Fruit fly (Drosophila melanogaster) whole organism, embryonic: ENCODE data around the gene CG3662.

Experiments used
- Asciz ChIP-seq: fragments of 200-800 bp; sonication (Bioruptor generic); optimal IDR thresholded peaks from 2 replicates; lab custom pipeline; 2017; ENCODE audit warnings: missing biosample characterization, mild to moderate bottlenecking, missing genetic modification characterization, missing genetic modification reagents
- B-H2 ChIP-seq: fragments of 200-800 bp; sonication (Bioruptor generic); optimal IDR thresholded peaks from 2 replicates; lab custom pipeline; 2018; ENCODE audit warnings: missing biosample characterization, mild to moderate bottlenecking, missing genetic modification characterization
- Bgb ChIP-seq: fragments of 200-800 bp; sonication (Bioruptor generic); IDR thresholded peaks from 2 replicates; pipeline ENCODE4 v1.3.6; 2022; ENCODE audit warnings: missing biosample characterization, missing genetic modification characterization; ENCODE audit not compliant: partially characterized antibody
- CG11093 ChIP-seq: fragments of 200-800 bp; sonication (Bioruptor generic); IDR thresholded peaks from 3 replicates; pipeline ENCODE4 v1.3.6; 2022; ENCODE audit warnings: missing biosample characterization, missing genetic modification characterization
- CG12236 ChIP-seq: fragments of 200-800 bp; sonication (Bioruptor generic); optimal IDR thresholded peaks from 2 replicates; lab custom pipeline; 2016; ENCODE audit warnings: missing biosample characterization, missing genetic modification characterization
- CG16815 ChIP-seq: fragments of 200-800 bp; sonication (Bioruptor generic); optimal IDR thresholded peaks from 3 replicates; lab custom pipeline; 2017; ENCODE audit warnings: missing biosample characterization, mild to moderate bottlenecking, missing genetic modification characterization
- CG17186 ChIP-seq: fragments of 200-800 bp; sonication (Bioruptor generic); optimal IDR thresholded peaks from 3 replicates; lab custom pipeline; 2017; ENCODE audit warnings: missing biosample characterization, missing genetic modification reagents, missing genetic modification characterization
- CG17802 ChIP-seq: fragments of 200-800 bp; sonication (Bioruptor generic); optimal IDR thresholded peaks from 2 replicates; lab custom pipeline; 2018; ENCODE audit warnings: missing biosample characterization, mild to moderate bottlenecking, missing genetic modification characterization, moderate library complexity
- CG30020 ChIP-seq: fragments of 200-800 bp; optimal IDR thresholded peaks from 2 replicates; lab custom pipeline; 2019; ENCODE audit warnings: missing biosample characterization, mild to moderate bottlenecking, missing genetic modification characterization, moderate library complexity
- CG3065 ChIP-seq: fragments of 200-800 bp; sonication (Bioruptor generic); optimal IDR thresholded peaks from 2 replicates; lab custom pipeline; 2016; ENCODE audit warnings: missing biosample characterization, missing genetic modification characterization
- CG3163 ChIP-seq: fragments of 200-800 bp; sonication (Bioruptor generic); optimal IDR thresholded peaks from 3 replicates; lab custom pipeline; 2016; ENCODE audit warnings: missing biosample characterization, missing genetic modification characterization
- CG34422 ChIP-seq: fragments of 200-800 bp; sonication (Bioruptor generic); IDR thresholded peaks from 3 replicates; pipeline ENCODE4 v1.3.6; 2022; ENCODE audit warnings: missing biosample characterization, missing genetic modification characterization
- CG6689 ChIP-seq: fragments of 200-800 bp; sonication (Bioruptor generic); IDR thresholded peaks from 2 replicates; pipeline ENCODE4 v1.3.6; 2022; ENCODE audit warnings: missing biosample characterization, missing genetic modification characterization
- CG6791 ChIP-seq: fragments of 200-800 bp; sonication (Bioruptor generic); IDR thresholded peaks from 3 replicates; pipeline ENCODE4 v1.3.6; 2022; ENCODE audit warnings: missing biosample characterization, missing genetic modification characterization; ENCODE audit not compliant: partially characterized antibody
- CG7372 ChIP-seq: fragments of 200-800 bp; sonication (Bioruptor generic); IDR thresholded peaks from 2 replicates; pipeline ENCODE4 v1.3.6; 2022; ENCODE audit warnings: missing biosample characterization, missing genetic modification characterization
- CG9932 ChIP-seq: fragments of 200-800 bp; sonication (Bioruptor generic); IDR thresholded peaks from 2 replicates; pipeline ENCODE4 v1.3.6; 2022; ENCODE audit warnings: missing biosample characterization, missing genetic modification characterization
- Dbx ChIP-seq: fragments of 200-800 bp; sonication (Bioruptor generic); IDR thresholded peaks from 3 replicates; pipeline ENCODE4 v1.3.6; 2022; ENCODE audit warnings: missing biosample characterization, missing genetic modification characterization
- Dip2 ChIP-seq: fragments of 200-800 bp; sonication (Bioruptor generic); IDR thresholded peaks from 2 replicates; pipeline ENCODE4 v1.3.6; 2022; ENCODE audit warnings: missing biosample characterization, missing genetic modification characterization
- Doc3 ChIP-seq: fragments of 200-800 bp; sonication (Bioruptor generic); IDR thresholded peaks from 3 replicates; pipeline ENCODE4 v1.3.6; 2022; ENCODE audit warnings: missing biosample characterization, missing genetic modification characterization; ENCODE audit not compliant: partially characterized antibody
- H15 ChIP-seq: fragments of 200-800 bp; sonication (Bioruptor generic); IDR thresholded peaks from 3 replicates; pipeline ENCODE4 v1.3.6; 2022; ENCODE audit warnings: missing biosample characterization, missing genetic modification characterization
- HmgD ChIP-seq: fragments of 200-800 bp; sonication (Bioruptor generic); optimal IDR thresholded peaks from 3 replicates; lab custom pipeline; 2016; ENCODE audit warnings: missing biosample characterization, missing genetic modification characterization
- MTF-1 ChIP-seq: fragments of 200-800 bp; sonication (Bioruptor generic); optimal IDR thresholded peaks from 2 replicates; lab custom pipeline; 2018; ENCODE audit warnings: missing biosample characterization, mild to moderate bottlenecking, missing genetic modification characterization, borderline replicate concordance
- Med ChIP-seq: fragments of 200-800 bp; sonication (Bioruptor generic); peaks from one replicate; lab custom pipeline; 2016; ENCODE audit warnings: missing biosample characterization, missing genetic modification characterization, mild to moderate bottlenecking, inconsistent platforms, moderate library complexity
- Meics ChIP-seq: fragments of 200-800 bp; sonication (Bioruptor generic); optimal IDR thresholded peaks from 2 replicates; lab custom pipeline; 2017; ENCODE audit warnings: missing biosample characterization, mild to moderate bottlenecking, missing genetic modification characterization
- Mrtf ChIP-seq: fragments of 200-800 bp; sonication (Bioruptor generic); IDR thresholded peaks from 3 replicates; pipeline ENCODE4 v1.3.6; 2022; ENCODE audit warnings: missing biosample characterization, missing genetic modification characterization
- Neu2 ChIP-seq: fragments of 200-800 bp; sonication (Bioruptor generic); optimal IDR thresholded peaks from 3 replicates; lab custom pipeline; 2016; ENCODE audit warnings: missing biosample characterization, missing genetic modification characterization, borderline replicate concordance
- Pdp1 ChIP-seq, 2 experiments: fragments of 200-800 bp; sonication (Bioruptor generic); optimal IDR thresholded peaks; 3 replicates each; lab custom pipeline; 2016; ENCODE audit warnings: missing biosample characterization in 2 of 2, missing genetic modification characterization in 2 of 2, mild to moderate bottlenecking in 1 of 2, moderate library complexity in 1 of 2
- Sin3A ChIP-seq: fragments of >200 bp; optimal IDR thresholded peaks from 2 replicates; lab custom pipeline; 2018
- Six4 ChIP-seq: fragments of 200-800 bp; sonication (Bioruptor generic); optimal IDR thresholded peaks from 2 replicates; lab custom pipeline; 2016; ENCODE audit warnings: missing biosample characterization, missing genetic modification characterization
- Sry-δ ChIP-seq: fragments of 200-800 bp; sonication (Bioruptor generic); optimal IDR thresholded peaks from 2 replicates; lab custom pipeline; 2016; ENCODE audit warnings: missing biosample characterization, missing genetic modification characterization
- ac ChIP-seq: fragments of 200-800 bp; sonication (Bioruptor generic); optimal IDR thresholded peaks from 3 replicates; lab custom pipeline; 2017; ENCODE audit warnings: missing biosample characterization, mild to moderate bottlenecking, missing genetic modification characterization
- ap ChIP-seq: fragments of 200-800 bp; sonication (Bioruptor generic); IDR thresholded peaks from 2 replicates; pipeline ENCODE4 v1.3.6; 2022; ENCODE audit warnings: missing biosample characterization, missing genetic modification characterization
- bsh ChIP-seq, 2 experiments: fragments of 200-800 bp; sonication (Bioruptor generic); optimal IDR thresholded peaks; 2 replicates each; lab custom pipeline; 2017 to 2018; ENCODE audit warnings: mild to moderate bottlenecking in 2 of 2, missing biosample characterization in 2 of 2, missing genetic modification characterization in 2 of 2, moderate library complexity in 1 of 2
- chif ChIP-seq, 2 experiments: fragments of 200-800 bp; sonication (Bioruptor generic); optimal IDR thresholded peaks; 3 replicates each; lab custom pipeline; 2016; ENCODE audit warnings: missing biosample characterization in 2 of 2, missing genetic modification characterization in 2 of 2
- corto ChIP-seq: fragments of 200-800 bp; sonication (Bioruptor generic); optimal IDR thresholded peaks from 2 replicates; lab custom pipeline; 2016; ENCODE audit warnings: missing biosample characterization, mild to moderate bottlenecking, missing genetic modification characterization, moderate library complexity
- dpn ChIP-seq, 2 experiments: fragments of 200-800 bp; sonication (Bioruptor generic); optimal IDR thresholded peaks; 3 replicates each; lab custom pipeline; 2016; ENCODE audit warnings: missing biosample characterization in 2 of 2, missing genetic modification characterization in 2 of 2
- ftz-f1 ChIP-seq: fragments of 200-800 bp; sonication (Bioruptor generic); optimal IDR thresholded peaks from 2 replicates; lab custom pipeline; 2016; ENCODE audit warnings: missing biosample characterization, missing genetic modification characterization
- h ChIP-seq: fragments of >200 bp; optimal IDR thresholded peaks from 2 replicates; lab custom pipeline; 2017
- jing ChIP-seq: fragments of 200-800 bp; sonication (Bioruptor generic); optimal IDR thresholded peaks from 2 replicates; lab custom pipeline; 2018; ENCODE audit warnings: missing biosample characterization, mild to moderate bottlenecking, missing genetic modification characterization
- lbe ChIP-seq: fragments of 200-800 bp; sonication (Bioruptor generic); optimal IDR thresholded peaks from 2 replicates; lab custom pipeline; 2016; ENCODE audit warnings: missing biosample characterization, mild to moderate bottlenecking, missing genetic modification characterization
- lov ChIP-seq, 2 experiments: fragments of 200-800 bp in 1 of 2; fragments of >200 bp in 1 of 2; sonication (Bioruptor generic) in 1 of 2; IDR thresholded peaks in 1 of 2; optimal IDR thresholded peaks in 1 of 2; 2 replicates in 1 of 2; 3 replicates in 1 of 2; pipeline versions ENCODE4 v1.3.6 to Lab custom; 2017 to 2022; ENCODE audit warnings: missing biosample characterization in 1 of 2, missing genetic modification characterization in 1 of 2
- mirr ChIP-seq: fragments of 200-800 bp; sonication (Bioruptor generic); optimal IDR thresholded peaks from 3 replicates; lab custom pipeline; 2018; ENCODE audit warnings: missing biosample characterization, mild to moderate bottlenecking, missing genetic modification characterization
- mld ChIP-seq: fragments of 200-800 bp; sonication (Bioruptor generic); IDR thresholded peaks from 3 replicates; pipeline ENCODE4 v1.3.6; 2022; ENCODE audit warnings: missing biosample characterization, missing genetic modification characterization; ENCODE audit not compliant: partially characterized antibody
- nerfin-1 ChIP-seq: fragments of 200-800 bp; sonication (Bioruptor generic); optimal IDR thresholded peaks from 3 replicates; lab custom pipeline; 2019; ENCODE audit warnings: missing biosample characterization, mild to moderate bottlenecking, missing genetic modification characterization, moderate library complexity
- pb ChIP-seq: fragments of 200-800 bp; sonication (Bioruptor generic); optimal IDR thresholded peaks from 3 replicates; lab custom pipeline; 2016; ENCODE audit warnings: missing biosample characterization, missing genetic modification characterization
- ranshi ChIP-seq: fragments of 200-800 bp; sonication (Bioruptor generic); IDR thresholded peaks from 2 replicates; pipeline ENCODE4 v1.3.6; 2022; ENCODE audit warnings: missing biosample characterization, missing genetic modification characterization
- sd ChIP-seq: fragments of 200-800 bp; sonication (Bioruptor generic); optimal IDR thresholded peaks from 3 replicates; lab custom pipeline; 2018; ENCODE audit warnings: missing biosample characterization, mild to moderate bottlenecking, missing genetic modification characterization, moderate library complexity
- seq ChIP-seq: fragments of 200-800 bp; sonication (Bioruptor generic); IDR thresholded peaks from 2 replicates; pipeline ENCODE4 v1.3.6; 2022; ENCODE audit warnings: missing biosample characterization, missing genetic modification characterization
- stwl ChIP-seq: fragments of 200-800 bp; sonication (Bioruptor generic); optimal IDR thresholded peaks from 3 replicates; lab custom pipeline; 2018; ENCODE audit warnings: missing biosample characterization, mild to moderate bottlenecking, missing genetic modification characterization, moderate library complexity
- sug ChIP-seq: fragments of 200-800 bp; optimal IDR thresholded peaks from 2 replicates; lab custom pipeline; 2019; ENCODE audit warnings: missing biosample characterization, mild to moderate bottlenecking, missing genetic modification characterization, moderate library complexity

CG3662 gene

DNA sequence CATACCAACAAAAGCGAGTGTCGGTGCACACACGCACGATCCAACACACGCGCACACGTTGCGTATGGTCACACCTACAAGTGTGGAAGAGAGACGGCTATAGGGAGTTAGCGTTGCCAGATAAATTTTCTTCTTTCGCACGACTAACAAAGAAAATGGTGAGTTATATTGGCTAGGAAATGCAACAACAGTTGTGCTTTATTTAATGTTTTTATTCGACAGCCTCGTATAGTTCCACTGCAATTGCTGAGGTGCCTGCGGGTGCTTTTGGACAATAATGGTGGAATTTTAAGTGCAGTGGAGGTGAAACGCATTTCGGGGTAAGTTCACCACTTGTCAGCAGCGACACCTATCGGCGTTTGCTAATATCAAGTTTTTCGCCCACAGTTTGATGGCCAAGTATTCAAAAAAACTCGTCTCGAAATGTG lies 50.3 kb downstream of the CG3662 start (continued):
- TF ChIP-seq Dip2 (GFP tag; lab: Robert Waterston, UW) = no peak
- peak; percentile 23 for TF ChIP-seq Sry-δ
- no peak for TF ChIP-seq CG11093
- peak; percentile 43 for TF ChIP-seq CG6689 (GFP tag; lab: Robert Waterston, UW)
- peak; percentile 86 for TF ChIP-seq Med
- no peak for TF ChIP-seq CG16815 (GFP tag; lab: Kevin White, UChicago)
- TF ChIP-seq CG34422 (GFP tag; lab: Robert Waterston, UW) = peak; percentile 50; the same call in 1 of the 3 replicates
- TF ChIP-seq bsh (GFP tag; optimal IDR thresholded peaks at IDR 0.05; lab: Kevin White, UChicago) = no peak
- TF ChIP-seq HmgD (GFP tag; lab: Kevin White, UChicago) = peak; percentile 51
- TF ChIP-seq pb (GFP tag; lab: Kevin White, UChicago) = no peak
- no peak for TF ChIP-seq Doc3 (GFP tag; lab: Robert Waterston, UW)
- peak; percentile 30 for TF ChIP-seq ftz-f1 (GFP tag; lab: Kevin White, UChicago)
- TF ChIP-seq stwl (tag; lab: Kevin White, UChicago) = peak; percentile 23
- TF ChIP-seq lov (optimal IDR thresholded peaks at IDR 0.05; lab: Kevin White, UChicago) = no peak
- TF ChIP-seq lov (GFP tag; IDR thresholded peaks at IDR 0.05; lab: Robert Waterston, UW) = no peak
- TF ChIP-seq B-H2 (GFP tag; lab: Kevin White, UChicago) = peak; percentile 30
- TF ChIP-seq CG30020 (tag; lab: Kevin White, UChicago) = peak; percentile 1
- TF ChIP-seq Mrtf (GFP tag; lab: Robert Waterston, UW) = no peak
- 0 out of 2 replicates have a peak, but pooled peaks have one; percentile 33 for TF ChIP-seq ranshi (GFP tag; lab: Robert Waterston, UW)
- TF ChIP-seq Meics = no peak
- no peak for TF ChIP-seq CG12236 (GFP tag; lab: Kevin White, UChicago)
- TF ChIP-seq CG17186 (GFP tag; lab: Kevin White, UChicago) = peak; percentile 74
- TF ChIP-seq CG9932 (GFP tag; lab: Robert Waterston, UW) = peak; percentile 39; the same call in 1 of the 2 replicates
- TF ChIP-seq Asciz (GFP tag; lab: Kevin White, UChicago) = no peak
- 0 out of 3 replicates have a peak, but pooled peaks have one; percentile 17 for TF ChIP-seq CG6791 (GFP tag; lab: Robert Waterston, UW)
- no peak for TF ChIP-seq Six4 (GFP tag; lab: Kevin White, UChicago)
- peak; percentile 1 for TF ChIP-seq CG3065 (GFP tag; lab: Kevin White, UChicago)
- no peak for TF ChIP-seq ac (GFP tag; lab: Kevin White, UChicago)
- TF ChIP-seq CG17802 (tag; lab: Kevin White, UChicago) = no peak
- no peak for TF ChIP-seq H15 (GFP tag; lab: Robert Waterston, UW)
- no peak for TF ChIP-seq jing (GFP tag; lab: Kevin White, UChicago)
- peak; percentile 68 for TF ChIP-seq sd (tag; lab: Kevin White, UChicago)
- no peak for TF ChIP-seq CG7372 (GFP tag; lab: Robert Waterston, UW)
- TF ChIP-seq chif (GFP tag; optimal IDR thresholded peaks at IDR 0.05; lab: Kevin White, UChicago) = no peak
- TF ChIP-seq h (lab: Kevin White, UChicago) = no peak
- no peak for TF ChIP-seq Neu2 (GFP tag; lab: Kevin White, UChicago)
- peak in 1 of 2 experiments; percentile 14 for TF ChIP-seq dpn (GFP tag; optimal IDR thresholded peaks at IDR 0.05; lab: Kevin White, UChicago)
- TF ChIP-seq ap (GFP tag; lab: Robert Waterston, UW) = no peak
- TF ChIP-seq corto = no peak
- no peak for TF ChIP-seq seq (GFP tag; lab: Robert Waterston, UW)
- peak; percentile 36 for TF ChIP-seq CG3163
- no peak for TF ChIP-seq mld
- no peak for TF ChIP-seq Bgb (GFP tag; lab: Robert Waterston, UW)
- no peak for TF ChIP-seq MTF-1 (GFP tag; lab: Kevin White, UChicago)
- peak; percentile 36 for TF ChIP-seq Sin3A
- no peak for TF ChIP-seq sug
- peak; percentile 0 for TF ChIP-seq nerfin-1 (tag; lab: Kevin White, UChicago)
- peak in 1 of 2 experiments; percentile 7 for TF ChIP-seq Pdp1 (GFP tag; optimal IDR thresholded peaks at IDR 0.05; lab: Kevin White, UChicago)
- TF ChIP-seq lbe (GFP tag; lab: Kevin White, UChicago) = no peak
- TF ChIP-seq mirr = peak; percentile 20
- TF ChIP-seq Dbx = peak; percentile 26; the same call in 1 of the 3 replicates
